Worm (Caenorhabditis elegans) whole organism, L1 larva: Measurements from ENCODE around the gene K08F9.3.
"Not testable (repeated sequence)": the region's sequence is repeated elsewhere in the genome, so short reads cannot be mapped to it uniquely, and the experiment has no call there.

Experiments used
- F16B12.6 ChIP-seq: fragments of 150-350 bp; optimal IDR thresholded peaks from 2 replicates; lab custom pipeline; 2014; ENCODE audit warnings: missing biosample characterization, missing genetic modification characterization
- Y116A8C.19 ChIP-seq: sonication (generic microtip); optimal IDR thresholded peaks from 2 replicates; lab custom pipeline; 2016; ENCODE audit warnings: missing compliant biosample characterization, missing genetic modification characterization, borderline replicate concordance
- aha-1 ChIP-seq: fragments of 150-350 bp; optimal IDR thresholded peaks from 2 replicates; lab custom pipeline; 2014; ENCODE audit warnings: missing biosample characterization, missing genetic modification characterization
- alr-1 ChIP-seq: fragments of 200-800 bp; sonication (Bioruptor generic); optimal IDR thresholded peaks from 2 replicates; lab custom pipeline; 2018; ENCODE audit warnings: borderline replicate concordance, mild to moderate bottlenecking, missing genetic modification characterization, missing compliant biosample characterization
- blmp-1 ChIP-seq: fragments of 150-350 bp; optimal IDR thresholded peaks from 2 replicates; lab custom pipeline; 2014; ENCODE audit warnings: missing biosample characterization, missing genetic modification characterization
- ceh-88 ChIP-seq: fragments of 200-800 bp; sonication (Bioruptor generic); IDR thresholded peaks from 2 replicates; pipeline ENCODE4 v1.3.6; 2022; ENCODE audit warnings: missing genetic modification characterization, missing compliant biosample characterization
- ceh-90 ChIP-seq: sonication (generic microtip); optimal IDR thresholded peaks from 2 replicates; lab custom pipeline; 2016; ENCODE audit warnings: missing genetic modification characterization, missing compliant biosample characterization
- ets-5 ChIP-seq: fragments of 200-800 bp; sonication (Bioruptor generic); IDR thresholded peaks from 2 replicates; pipeline ENCODE4 v1.3.6; 2022; ENCODE audit warnings: missing genetic modification characterization, missing compliant biosample characterization
- fkh-10 ChIP-seq: sonication (generic microtip); optimal IDR thresholded peaks from 2 replicates; lab custom pipeline; 2017; ENCODE audit warnings: missing biosample characterization, missing genetic modification reagents, missing genetic modification characterization
- fos-1 ChIP-seq: fragments of 150-350 bp; optimal IDR thresholded peaks from 2 replicates; lab custom pipeline; 2014; ENCODE audit warnings: missing biosample characterization, missing genetic modification characterization
- grh-1 ChIP-seq: fragments of 200-800 bp; sonication (Bioruptor generic); IDR thresholded peaks from 2 replicates; pipeline ENCODE4 v1.3.6; 2022; ENCODE audit warnings: missing genetic modification reagents, missing genetic modification characterization, missing compliant biosample characterization
- hlh-4 ChIP-seq: sonication (generic microtip); optimal IDR thresholded peaks from 2 replicates; lab custom pipeline; 2016; ENCODE audit warnings: mild to moderate bottlenecking, missing genetic modification characterization, missing compliant biosample characterization
- lsy-2 ChIP-seq, 2 experiments: fragments of 150-350 bp; optimal IDR thresholded peaks; 2 replicates each; lab custom pipeline; 2014; ENCODE audit warnings: missing biosample characterization in 2 of 2, missing genetic modification characterization in 2 of 2
- mab-9 ChIP-seq: fragments of 200-800 bp; sonication (Bioruptor generic); IDR thresholded peaks from 2 replicates; pipeline ENCODE4 v1.3.6; 2022; ENCODE audit warnings: missing genetic modification reagents, missing genetic modification characterization, missing compliant biosample characterization
- mef-2 ChIP-seq: fragments of 150-350 bp; optimal IDR thresholded peaks from 2 replicates; lab custom pipeline; 2014; ENCODE audit warnings: missing biosample characterization, missing genetic modification characterization
- nhr-11 ChIP-seq: fragments of 150-350 bp; optimal IDR thresholded peaks from 2 replicates; lab custom pipeline; 2014; ENCODE audit warnings: missing biosample characterization, missing genetic modification characterization
- nhr-237 ChIP-seq: fragments of 150-350 bp; optimal IDR thresholded peaks from 2 replicates; lab custom pipeline; 2014; ENCODE audit warnings: missing biosample characterization, missing genetic modification characterization
- nhr-28 ChIP-seq: fragments of 150-350 bp; optimal IDR thresholded peaks from 2 replicates; lab custom pipeline; 2014; ENCODE audit warnings: missing biosample characterization, missing genetic modification characterization
- nhr-77 ChIP-seq: fragments of 150-350 bp; optimal IDR thresholded peaks from 2 replicates; lab custom pipeline; 2014; ENCODE audit warnings: missing biosample characterization, missing genetic modification characterization
- nhr-85 ChIP-seq: sonication (generic microtip); peaks from one replicate; lab custom pipeline; 2016; ENCODE audit warnings: missing genetic modification characterization, inconsistent platforms, missing compliant biosample characterization
- pag-3 ChIP-seq: sonication (generic microtip); optimal IDR thresholded peaks from 2 replicates; lab custom pipeline; 2017; ENCODE audit warnings: missing genetic modification characterization, mild to moderate bottlenecking, missing compliant biosample characterization, antibody characterized with exemption, borderline replicate concordance; ENCODE audit not compliant: insufficient read depth
- pax-3 ChIP-seq: fragments of 200-800 bp; sonication (Bioruptor generic); optimal IDR thresholded peaks from 2 replicates; lab custom pipeline; 2018; ENCODE audit warnings: mild to moderate bottlenecking, missing genetic modification characterization, moderate library complexity, missing compliant biosample characterization
- skn-1 ChIP-seq: fragments of 150-350 bp; optimal IDR thresholded peaks from 2 replicates; lab custom pipeline; 2014; ENCODE audit warnings: missing biosample characterization, missing genetic modification characterization
- sox-4 ChIP-seq: sonication (generic microtip); optimal IDR thresholded peaks from 2 replicates; lab custom pipeline; 2016; ENCODE audit warnings: missing genetic modification characterization, missing compliant biosample characterization
- sptf-1 ChIP-seq: fragments of 150-350 bp; optimal IDR thresholded peaks from 2 replicates; lab custom pipeline; 2014; ENCODE audit warnings: missing biosample characterization, missing genetic modification characterization
- sup-37 ChIP-seq: fragments of 200-800 bp; sonication (Bioruptor generic); optimal IDR thresholded peaks from 2 replicates; lab custom pipeline; 2018; ENCODE audit warnings: mild to moderate bottlenecking, missing genetic modification characterization, missing compliant biosample characterization
- tbx-2 ChIP-seq: sonication (generic microtip); optimal IDR thresholded peaks from 2 replicates; lab custom pipeline; 2016; ENCODE audit warnings: missing genetic modification characterization, missing compliant biosample characterization
- tlp-1 ChIP-seq: fragments of 150-350 bp; optimal IDR thresholded peaks from 2 replicates; lab custom pipeline; 2014; ENCODE audit warnings: missing biosample characterization, missing genetic modification characterization
- ztf-4 ChIP-seq: fragments of 150-350 bp; optimal IDR thresholded peaks from 2 replicates; lab custom pipeline; 2014; ENCODE audit warnings: missing biosample characterization, missing genetic modification characterization

Gene K08F9.3

ce11 chrV:15140247-15140646 lies at the start of gene K08F9.3:
Gene K08F9.3 (plus strand): TSS chrV:15140547.
- no peak for TF ChIP-seq fkh-10 (GFP tag; lab: Kevin White, UChicago)
- TF ChIP-seq ceh-88 (GFP tag; lab: Robert Waterston, UW), result no peak
- no peak for TF ChIP-seq nhr-11 (tag; lab: Kevin White, UChicago)
- no peak for TF ChIP-seq tbx-2 (tag; lab: Kevin White, UChicago)

ce11 chrV:15092666-15093065 lies 47.7 kb upstream of the K08F9.3 start, which contains the start of gene txt-12:
Gene txt-12 (plus strand): TSS chrV:15092966.
- TF ChIP-seq nhr-77 (tag; lab: Kevin White, UChicago) (peak; percentile 14), F16B12.6 (no peak)
- TF ChIP-seq, all 84 proteins: peak for 1

- TF ChIP-seq ceh-90 (tag; lab: Kevin White, UChicago) (no peak), ztf-4 (tag; lab: Kevin White, UChicago) (no peak), nhr-28 (tag; lab: Kevin White, UChicago) (no peak), lsy-2 (tag; optimal IDR thresholded peaks at IDR 0.05; lab: Kevin White, UChicago) (no peak), grh-1 (GFP tag; lab: Robert Waterston, UW) (no peak), nhr-85 (no peak), alr-1 (tag; lab: Kevin White, UChicago) (no peak), ets-5 (GFP tag; lab: Robert Waterston, UW) (no peak), tbx-2 (tag; lab: Kevin White, UChicago) (no peak), nhr-237 (tag; lab: Kevin White, UChicago) (no peak)
These were observed 45.6 kb upstream of the K08F9.3 start, which contains the start of gene srx-78 for ce11 chrV:15094749-15095148. Gene srx-78 (plus strand): TSS chrV:15095049.

ce11 chrV:15099447-15099846 lies 40.9 kb upstream of the K08F9.3 start, which contains the start of gene C01G10.1:
Gene C01G10.1 (plus strand): TSS chrV:15099747.
- TF ChIP-seq hlh-4 (tag; lab: Kevin White, UChicago) (no peak), sox-4 (tag; lab: Kevin White, UChicago) (no peak), pag-3 (tag; lab: Kevin White, UChicago) (no peak), pax-3 (tag; lab: Kevin White, UChicago) (no peak), sptf-1 (no peak), nhr-237 (tag; lab: Kevin White, UChicago) (no peak)

ce11 chrV:15105893-15106598 lies 34.3 kb upstream of the K08F9.3 start, which contains the start of gene C01G10.14:
Gene C01G10.14 (minus strand): TSS chrV:15105943.
- not testable (repeated sequence) for TF ChIP-seq blmp-1, tlp-1, aha-1 (tag; lab: Kevin White, UChicago)

- no peak for TF ChIP-seq Y116A8C.19
These were observed 31.1 kb upstream of the K08F9.3 start, which contains the start of gene Y75B12A.2 for ce11 chrV:15109260-15109659. Gene Y75B12A.2 (plus strand): TSS chrV:15109560.

- no peak for TF ChIP-seq fos-1 (tag; lab: Kevin White, UChicago)
- TF ChIP-seq sup-37, result no peak
- TF ChIP-seq tbx-2 (tag; lab: Kevin White, UChicago), result no peak
- TF ChIP-seq pag-3 (tag; lab: Kevin White, UChicago), result no peak
- TF ChIP-seq pax-3 (tag; lab: Kevin White, UChicago), result no peak
- no peak for TF ChIP-seq mef-2
- no peak for TF ChIP-seq alr-1 (tag; lab: Kevin White, UChicago)
- no peak for TF ChIP-seq mab-9 (GFP tag; lab: Robert Waterston, UW)
- no peak for TF ChIP-seq skn-1 (tag; lab: Kevin White, UChicago)
- TF ChIP-seq, all 84 proteins: peak for 0
These were observed 28.7 kb upstream of the K08F9.3 start, which contains the start of gene T01G5.7 for ce11 chrV:15111660-15112059. Gene T01G5.7 (plus strand): TSS chrV:15111960.
